Fruit fly (Drosophila melanogaster) whole organism, embryonic: ENCODE results near the gene MtnB.
A peak's percentile ranks its signal among the peaks of the same experiment; 100 is the strongest.

ENCODE experiments used
- ATbp ChIP-seq: fragments of 200-800 bp; sonication (Bioruptor generic); optimal IDR thresholded peaks from 2 replicates; lab custom pipeline; 2017; ENCODE audit warnings: missing biosample characterization, mild to moderate bottlenecking, missing genetic modification characterization, missing genetic modification reagents
- B-H2 ChIP-seq: fragments of 200-800 bp; sonication (Bioruptor generic); optimal IDR thresholded peaks from 2 replicates; lab custom pipeline; 2018; ENCODE audit warnings: missing biosample characterization, mild to moderate bottlenecking, missing genetic modification characterization
- Blimp-1 ChIP-seq: fragments of 200-800 bp; sonication (Bioruptor generic); optimal IDR thresholded peaks from 3 replicates; lab custom pipeline; 2018; ENCODE audit warnings: missing biosample characterization, missing genetic modification characterization, mild to moderate bottlenecking, moderate library complexity, missing genetic modification reagents
- CG10209 ChIP-seq: fragments of 200-800 bp; sonication (Bioruptor generic); optimal IDR thresholded peaks from 3 replicates; lab custom pipeline; 2017; ENCODE audit warnings: missing biosample characterization, mild to moderate bottlenecking, missing genetic modification characterization, missing genetic modification reagents
- CG11398 ChIP-seq: fragments of 200-800 bp; sonication (Bioruptor generic); optimal IDR thresholded peaks from 2 replicates; lab custom pipeline; 2016; ENCODE audit warnings: missing biosample characterization, missing genetic modification characterization
- CG12104 ChIP-seq: fragments of 200-800 bp; sonication (Bioruptor generic); optimal IDR thresholded peaks from 3 replicates; lab custom pipeline; 2016; ENCODE audit warnings: missing biosample characterization, missing genetic modification characterization
- CG13894 ChIP-seq: fragments of 200-800 bp; sonication (Bioruptor generic); optimal IDR thresholded peaks from 3 replicates; lab custom pipeline; 2018; ENCODE audit warnings: missing biosample characterization, mild to moderate bottlenecking, missing genetic modification characterization, moderate library complexity
- CG1647 ChIP-seq: fragments of 200-800 bp; sonication (Bioruptor generic); optimal IDR thresholded peaks from 3 replicates; lab custom pipeline; 2016; ENCODE audit warnings: missing biosample characterization, missing genetic modification characterization
- CG16863 ChIP-seq: fragments of 200-800 bp; sonication (Bioruptor generic); optimal IDR thresholded peaks from 3 replicates; lab custom pipeline; 2016; ENCODE audit warnings: missing biosample characterization, missing genetic modification characterization
- CG17361 ChIP-seq: fragments of 200-800 bp; sonication (Bioruptor generic); IDR thresholded peaks from 3 replicates; pipeline ENCODE4 v1.3.6; 2022; ENCODE audit warnings: missing biosample characterization, missing genetic modification characterization
- CG30020 ChIP-seq: fragments of 200-800 bp; optimal IDR thresholded peaks from 2 replicates; lab custom pipeline; 2019; ENCODE audit warnings: missing biosample characterization, mild to moderate bottlenecking, missing genetic modification characterization, moderate library complexity
- CG34224 ChIP-seq: fragments of 200-800 bp; sonication (Bioruptor generic); IDR thresholded peaks from 3 replicates; pipeline ENCODE4 v1.3.6; 2022; ENCODE audit warnings: missing biosample characterization, missing genetic modification characterization; ENCODE audit not compliant: partially characterized antibody
- CG4617 ChIP-seq: fragments of 200-800 bp; sonication (Bioruptor generic); optimal IDR thresholded peaks from 3 replicates; lab custom pipeline; 2016; ENCODE audit warnings: missing biosample characterization, missing genetic modification characterization, borderline replicate concordance
- CG5180 ChIP-seq: fragments of 200-800 bp; sonication (Bioruptor generic); optimal IDR thresholded peaks from 3 replicates; lab custom pipeline; 2017; ENCODE audit warnings: missing biosample characterization, missing genetic modification characterization, mild to moderate bottlenecking, moderate library complexity, missing genetic modification reagents
- CG6813 ChIP-seq: fragments of 200-800 bp; sonication (Bioruptor generic); optimal IDR thresholded peaks from 2 replicates; lab custom pipeline; 2017; ENCODE audit warnings: missing biosample characterization, missing genetic modification characterization, mild to moderate bottlenecking, moderate library complexity, missing genetic modification reagents
- CG7928 ChIP-seq: fragments of 200-800 bp; sonication (Bioruptor generic); optimal IDR thresholded peaks from 2 replicates; lab custom pipeline; 2017; ENCODE audit warnings: missing biosample characterization, mild to moderate bottlenecking, missing genetic modification characterization
- CG9215 ChIP-seq: fragments of 200-800 bp; sonication (Bioruptor generic); IDR thresholded peaks from 2 replicates; pipeline ENCODE4 v1.3.6; 2022; ENCODE audit warnings: missing biosample characterization, missing genetic modification characterization
- CG9817 ChIP-seq: fragments of 200-800 bp; sonication (Bioruptor generic); optimal IDR thresholded peaks from 2 replicates; lab custom pipeline; 2018; ENCODE audit warnings: missing biosample characterization, mild to moderate bottlenecking, missing genetic modification characterization, moderate library complexity
- Chrac-16 ChIP-seq: fragments of 200-800 bp; sonication (Bioruptor generic); optimal IDR thresholded peaks from 3 replicates; lab custom pipeline; 2016; ENCODE audit warnings: missing biosample characterization, missing genetic modification characterization
- Meics ChIP-seq: fragments of 200-800 bp; sonication (Bioruptor generic); optimal IDR thresholded peaks from 2 replicates; lab custom pipeline; 2017; ENCODE audit warnings: missing biosample characterization, mild to moderate bottlenecking, missing genetic modification characterization
- NC2β ChIP-seq: fragments of 200-800 bp; sonication (Bioruptor generic); optimal IDR thresholded peaks from 2 replicates; lab custom pipeline; 2016; ENCODE audit warnings: missing biosample characterization, missing genetic modification characterization
- Optix ChIP-seq: fragments of 200-800 bp; sonication (Bioruptor generic); IDR thresholded peaks from 3 replicates; pipeline ENCODE4 v1.3.6; 2022; ENCODE audit warnings: missing biosample characterization, missing genetic modification characterization
- PHDP ChIP-seq: fragments of 200-800 bp; sonication (Bioruptor generic); optimal IDR thresholded peaks from 3 replicates; lab custom pipeline; 2018; ENCODE audit warnings: missing biosample characterization, mild to moderate bottlenecking, missing genetic modification characterization, moderate library complexity
- Poxn ChIP-seq: fragments of 200-800 bp; sonication (Bioruptor generic); IDR thresholded peaks from 2 replicates; pipeline ENCODE4 v1.3.6; 2022; ENCODE audit warnings: missing biosample characterization, missing genetic modification characterization
- Rfx ChIP-seq: fragments of 200-800 bp; sonication (Bioruptor generic); IDR thresholded peaks from 2 replicates; pipeline ENCODE4 v1.3.6; 2022; ENCODE audit warnings: missing biosample characterization, missing genetic modification characterization
- Sry-β ChIP-seq: fragments of 200-800 bp; sonication (Bioruptor generic); optimal IDR thresholded peaks from 2 replicates; lab custom pipeline; 2018; ENCODE audit warnings: missing biosample characterization, mild to moderate bottlenecking, missing genetic modification characterization, moderate library complexity
- ap ChIP-seq: fragments of 200-800 bp; sonication (Bioruptor generic); IDR thresholded peaks from 2 replicates; pipeline ENCODE4 v1.3.6; 2022; ENCODE audit warnings: missing biosample characterization, missing genetic modification characterization
- ash1 ChIP-seq: fragments of 200-800 bp; sonication (Bioruptor generic); optimal IDR thresholded peaks from 2 replicates; lab custom pipeline; 2018; ENCODE audit warnings: missing biosample characterization, mild to moderate bottlenecking, missing genetic modification characterization
- bab2 ChIP-seq: fragments of 200-800 bp; sonication (Bioruptor generic); optimal IDR thresholded peaks from 2 replicates; lab custom pipeline; 2016; ENCODE audit warnings: missing biosample characterization, missing genetic modification characterization
- corto ChIP-seq: fragments of 200-800 bp; sonication (Bioruptor generic); optimal IDR thresholded peaks from 2 replicates; lab custom pipeline; 2016; ENCODE audit warnings: missing biosample characterization, mild to moderate bottlenecking, missing genetic modification characterization, moderate library complexity
- crol ChIP-seq: fragments of 200-800 bp; sonication (Bioruptor generic); IDR thresholded peaks from 2 replicates; pipeline ENCODE4 v1.3.6; 2022; ENCODE audit warnings: missing biosample characterization, missing genetic modification characterization
- gem ChIP-seq: fragments of 200-800 bp; sonication (Bioruptor generic); optimal IDR thresholded peaks from 2 replicates; lab custom pipeline; 2019; ENCODE audit warnings: missing biosample characterization, mild to moderate bottlenecking, missing genetic modification characterization, moderate library complexity
- gro ChIP-seq: fragments of 200-800 bp; sonication (Bioruptor generic); optimal IDR thresholded peaks from 2 replicates; lab custom pipeline; 2016; ENCODE audit warnings: missing biosample characterization, missing genetic modification characterization
- hkb ChIP-seq, 2 experiments: fragments of 200-800 bp in 1 of 2; fragments of >200 bp in 1 of 2; sonication (Bioruptor generic) in 1 of 2; IDR thresholded peaks in 1 of 2; optimal IDR thresholded peaks in 1 of 2; 2 replicates each; pipeline versions ENCODE4 v1.3.6 to Lab custom; 2017 to 2022; ENCODE audit warnings: missing biosample characterization in 1 of 2, missing genetic modification characterization in 1 of 2
- kah ChIP-seq: fragments of 200-800 bp; sonication (Bioruptor generic); optimal IDR thresholded peaks from 2 replicates; lab custom pipeline; 2018; ENCODE audit warnings: missing biosample characterization, mild to moderate bottlenecking, missing genetic modification characterization
- lbe ChIP-seq: fragments of 200-800 bp; sonication (Bioruptor generic); optimal IDR thresholded peaks from 2 replicates; lab custom pipeline; 2016; ENCODE audit warnings: missing biosample characterization, mild to moderate bottlenecking, missing genetic modification characterization
- luna ChIP-seq: fragments of 200-800 bp; sonication (Bioruptor generic); optimal IDR thresholded peaks from 2 replicates; lab custom pipeline; 2016; ENCODE audit warnings: missing biosample characterization, missing genetic modification characterization
- org-1 ChIP-seq: fragments of 200-800 bp; sonication (Bioruptor generic); optimal IDR thresholded peaks from 2 replicates; lab custom pipeline; 2017; ENCODE audit warnings: missing biosample characterization, missing genetic modification characterization
- pan ChIP-seq, 4 experiments: fragments of >200 bp in 3 of 4; fragments of 200-800 bp in 1 of 4; sonication (Bioruptor generic) in 1 of 4; optimal IDR thresholded peaks in 3 of 4; IDR thresholded peaks in 1 of 4; 2 replicates each; pipeline versions ENCODE4 v1.3.6 to Lab custom; 2017 to 2022; ENCODE audit warnings: missing biosample characterization in 2 of 4, missing genetic modification characterization in 2 of 4, mixed read lengths in 1 of 4
- pfk ChIP-seq: fragments of 200-800 bp; sonication (Bioruptor generic); optimal IDR thresholded peaks from 2 replicates; lab custom pipeline; 2018; ENCODE audit warnings: missing biosample characterization, mild to moderate bottlenecking, missing genetic modification characterization, moderate library complexity
- scrt ChIP-seq: fragments of 200-800 bp; sonication (Bioruptor generic); optimal IDR thresholded peaks from 2 replicates; lab custom pipeline; 2018; ENCODE audit warnings: missing biosample characterization, mild to moderate bottlenecking, missing genetic modification characterization, moderate library complexity
- sim ChIP-seq: fragments of 200-800 bp; sonication (Bioruptor generic); IDR thresholded peaks from 2 replicates; pipeline ENCODE4 v1.3.6; 2022; ENCODE audit warnings: missing biosample characterization, missing genetic modification characterization
- sima ChIP-seq: fragments of 200-800 bp; sonication (Bioruptor generic); optimal IDR thresholded peaks from 2 replicates; lab custom pipeline; 2016; ENCODE audit warnings: missing biosample characterization, missing genetic modification characterization
- tap ChIP-seq: fragments of 200-800 bp; optimal IDR thresholded peaks from 3 replicates; lab custom pipeline; 2019; ENCODE audit warnings: missing biosample characterization, mild to moderate bottlenecking, missing genetic modification characterization, moderate library complexity
- unpg ChIP-seq: fragments of 200-800 bp; sonication (Bioruptor generic); optimal IDR thresholded peaks from 3 replicates; lab custom pipeline; 2018; ENCODE audit warnings: missing biosample characterization, mild to moderate bottlenecking, missing genetic modification characterization, moderate library complexity
- wdn ChIP-seq: fragments of 200-800 bp; sonication (Bioruptor generic); IDR thresholded peaks from 2 replicates; pipeline ENCODE4 v1.3.6; 2022; ENCODE audit warnings: missing biosample characterization, missing genetic modification characterization
- zf30C ChIP-seq: fragments of 200-800 bp; sonication (Bioruptor generic); optimal IDR thresholded peaks from 3 replicates; lab custom pipeline; 2018; ENCODE audit warnings: missing biosample characterization, mild to moderate bottlenecking, missing genetic modification characterization

MtnB gene

dm6 chr3R:20550632-20551486 is 47.3 kb upstream of the MtnB start (continued):
- peak; percentile 86 for TF ChIP-seq B-H2
- TF ChIP-seq CG9817 (tag; lab: Kevin White, UChicago) = peak; percentile 49
- TF ChIP-seq kah (GFP tag; lab: Kevin White, UChicago) = peak; percentile 77
- TF ChIP-seq Meics (GFP tag; lab: Kevin White, UChicago) = peak; percentile 21
- peak; percentile 78 for TF ChIP-seq scrt (GFP tag; lab: Kevin White, UChicago)
- peak; percentile 63; the same call in 1 of the 2 replicates for TF ChIP-seq sim
- peak; percentile 40 for TF ChIP-seq NC2β (GFP tag; lab: Kevin White, UChicago)
- TF ChIP-seq CG5180 (GFP tag; lab: Kevin White, UChicago) = peak; percentile 90
- TF ChIP-seq unpg (GFP tag; lab: Kevin White, UChicago) = peak; percentile 73
- peak; percentile 76 for TF ChIP-seq pfk
- peak; percentile 95 for TF ChIP-seq ATbp (GFP tag; lab: Kevin White, UChicago)
- no peak for TF ChIP-seq zf30C (GFP tag; lab: Kevin White, UChicago)
- peak; percentile 96 for TF ChIP-seq CG6813 (GFP tag; lab: Kevin White, UChicago)
- peak; percentile 92 for TF ChIP-seq ash1 (GFP tag; lab: Kevin White, UChicago)
- no peak for TF ChIP-seq Optix (GFP tag; lab: Robert Waterston, UW)
- TF ChIP-seq lbe (GFP tag; lab: Kevin White, UChicago) = peak; percentile 62
- peak; percentile 80 for TF ChIP-seq PHDP (tag; lab: Kevin White, UChicago)
- peak; percentile 75 for TF ChIP-seq tap (tag; lab: Kevin White, UChicago)
- peak; percentile 58 for TF ChIP-seq bab2 (GFP tag; lab: Kevin White, UChicago)
- peak; percentile 59 for TF ChIP-seq Sry-β
- TF ChIP-seq CG12104 (GFP tag; lab: Kevin White, UChicago) = peak; percentile 71
- no peak for TF ChIP-seq Chrac-16 (GFP tag; lab: Kevin White, UChicago)
- peak; percentile 90 for TF ChIP-seq CG34224
- peak; percentile 42 for TF ChIP-seq Rfx
- TF ChIP-seq Blimp-1 (GFP tag; lab: Kevin White, UChicago) = peak; percentile 54
- no peak for TF ChIP-seq wdn (GFP tag; lab: Robert Waterston, UW)
- TF ChIP-seq CG9215 (GFP tag; lab: Robert Waterston, UW) = no peak
- no peak for TF ChIP-seq Poxn (GFP tag; lab: Robert Waterston, UW)
- TF ChIP-seq gro (GFP tag; lab: Kevin White, UChicago) = peak; percentile 68
- peak; percentile 80 for TF ChIP-seq org-1
- no peak for TF ChIP-seq sima (GFP tag; lab: Kevin White, UChicago)
- peak; percentile 57 for TF ChIP-seq CG11398 (GFP tag; lab: Kevin White, UChicago)
- TF ChIP-seq CG1647 (GFP tag; lab: Kevin White, UChicago) = peak; percentile 23
- TF ChIP-seq CG30020 (tag; lab: Kevin White, UChicago) = no peak
- peak; percentile 79 for TF ChIP-seq CG10209 (GFP tag; lab: Kevin White, UChicago)
- TF ChIP-seq crol = no peak; the same call in 1 of the 2 replicates
- no peak for TF ChIP-seq luna (GFP tag; lab: Kevin White, UChicago)
- peak; percentile 61 for TF ChIP-seq CG16863 (GFP tag; lab: Kevin White, UChicago)
- peak; percentile 63 for TF ChIP-seq CG13894
- TF ChIP-seq pan (optimal IDR thresholded peaks at IDR 0.05; lab: Kevin White, UChicago) = no peak
- peak in 1 of 2 experiments; percentile 28 for TF ChIP-seq pan (GFP tag; optimal IDR thresholded peaks at IDR 0.05 in 1 of 2, IDR thresholded peaks at IDR 0.05 in 1 of 2)
- TF ChIP-seq hkb (optimal IDR thresholded peaks at IDR 0.05; lab: Kevin White, UChicago) = no peak
- TF ChIP-seq hkb (GFP tag; IDR thresholded peaks at IDR 0.05; lab: Robert Waterston, UW) = peak; percentile 83
- TF ChIP-seq CG17361 = no peak
- TF ChIP-seq CG4617 (GFP tag; lab: Kevin White, UChicago) = peak; percentile 65
- TF ChIP-seq CG7928 (GFP tag; lab: Kevin White, UChicago) = peak; percentile 49
- TF ChIP-seq corto (GFP tag; lab: Kevin White, UChicago) = peak; percentile 56
- TF ChIP-seq ap (GFP tag; lab: Robert Waterston, UW) = peak; percentile 29; the same call in 1 of the 2 replicates
- peak; percentile 57 for TF ChIP-seq gem (tag; lab: Kevin White, UChicago)
